Worm (Caenorhabditis elegans) whole organism, L3 larva: ENCODE measurements around the gene T20G5.9.

Experiments
- aly-2 ChIP-seq: fragments of 150-350 bp; optimal IDR thresholded peaks from 2 replicates; lab custom pipeline; 2014; ENCODE audit warnings: missing biosample characterization, missing genetic modification characterization
- ama-1 ChIP-seq: fragments of 150-350 bp; optimal IDR thresholded peaks from 2 replicates; lab custom pipeline; 2018
- ceh-9 ChIP-seq: sonication (generic microtip); optimal IDR thresholded peaks from 2 replicates; lab custom pipeline; 2018; ENCODE audit warnings: missing biosample characterization, missing genetic modification characterization
- egl-27 ChIP-seq: sonication (generic microtip); optimal IDR thresholded peaks from 4 replicates; lab custom pipeline; 2017; ENCODE audit warnings: missing biosample characterization, missing genetic modification reagents, missing genetic modification characterization
- fkh-10 ChIP-seq: sonication (generic microtip); optimal IDR thresholded peaks from 2 replicates; lab custom pipeline; 2017; ENCODE audit warnings: missing biosample characterization, missing genetic modification reagents, missing genetic modification characterization
- lin-15B ChIP-seq: fragments of 150-350 bp; optimal IDR thresholded peaks from 2 replicates; lab custom pipeline; 2014; ENCODE audit warnings: missing biosample characterization, missing genetic modification characterization
- snpc-4 ChIP-seq: fragments of 150-350 bp; optimal IDR thresholded peaks from 2 replicates; lab custom pipeline; 2014; ENCODE audit warnings: missing biosample characterization, missing genetic modification characterization
- zag-1 ChIP-seq: fragments of 150-350 bp; optimal IDR thresholded peaks from 2 replicates; lab custom pipeline; 2014; ENCODE audit warnings: missing biosample characterization, missing genetic modification characterization

- no peak for TF ChIP-seq lin-15B (tag; lab: Kevin White, UChicago)
- TF ChIP-seq egl-27 (tag; lab: Kevin White, UChicago), result no peak
- TF ChIP-seq snpc-4, result no peak
- TF ChIP-seq ceh-9, result no peak
- no peak for TF ChIP-seq fkh-10 (GFP tag; lab: Kevin White, UChicago)
- TF ChIP-seq zag-1 (tag; lab: Kevin White, UChicago), result no peak
- TF ChIP-seq ama-1 (lab: Kevin White, UChicago), result no peak
- TF ChIP-seq aly-2 (tag; lab: Kevin White, UChicago), result no peak
These were observed 29.0 kb downstream of the T20G5.9 start, which contains the start of gene Y70G10A.3 for ce11 chrIII:10238448-10239154.
